Worm (Caenorhabditis elegans) whole organism, L2 larva: ENCODE data around the gene ZK1290.5.

Source experiments
- F13H6.1 ChIP-seq: sonication (generic microtip); optimal IDR thresholded peaks from 2 replicates; lab custom pipeline; 2016; ENCODE audit warnings: missing genetic modification characterization, missing compliant biosample characterization
- Y55F3AM.14 ChIP-seq: fragments of 200-800 bp; sonication (Bioruptor generic); optimal IDR thresholded peaks from 2 replicates; lab custom pipeline; 2018; ENCODE audit warnings: mild to moderate bottlenecking, missing genetic modification characterization, missing compliant biosample characterization
- blmp-1 ChIP-seq: sonication (generic microtip); optimal IDR thresholded peaks from 2 replicates; lab custom pipeline; 2017; ENCODE audit warnings: missing genetic modification characterization, mild to moderate bottlenecking, missing compliant biosample characterization, antibody characterized with exemption, moderate library complexity; ENCODE audit not compliant: insufficient read depth
- ceh-82 ChIP-seq: fragments of 150-350 bp; optimal IDR thresholded peaks from 2 replicates; lab custom pipeline; 2014; ENCODE audit warnings: missing biosample characterization, missing genetic modification characterization
- crh-2 ChIP-seq: sonication (generic microtip); optimal IDR thresholded peaks from 2 replicates; lab custom pipeline; 2017; ENCODE audit warnings: missing biosample characterization, missing genetic modification characterization
- fos-1 ChIP-seq: fragments of 150-350 bp; optimal IDR thresholded peaks from 2 replicates; lab custom pipeline; 2014; ENCODE audit warnings: missing biosample characterization, missing genetic modification characterization
- gmeb-1 ChIP-seq: fragments of 150-350 bp; optimal IDR thresholded peaks from 2 replicates; lab custom pipeline; 2014; ENCODE audit warnings: missing biosample characterization, missing genetic modification characterization
- lin-11 ChIP-seq: fragments of 150-350 bp; sonication (generic microtip); optimal IDR thresholded peaks from 2 replicates; lab custom pipeline; 2014; ENCODE audit warnings: missing biosample characterization, missing genetic modification characterization, inconsistent platforms, mixed read lengths
- lin-39 ChIP-seq: fragments of 150-350 bp; optimal IDR thresholded peaks from 2 replicates; lab custom pipeline; 2014; ENCODE audit warnings: missing biosample characterization, missing genetic modification reagents, missing genetic modification characterization
- mab-5 ChIP-seq: fragments of 150-350 bp; optimal IDR thresholded peaks from 2 replicates; lab custom pipeline; 2014; ENCODE audit warnings: missing biosample characterization, missing genetic modification characterization
- mbf-1 ChIP-seq: sonication (generic microtip); optimal IDR thresholded peaks from 2 replicates; lab custom pipeline; 2017; ENCODE audit warnings: missing biosample characterization, missing genetic modification characterization
- nhr-10 ChIP-seq: sonication (generic microtip); optimal IDR thresholded peaks from 2 replicates; lab custom pipeline; 2017; ENCODE audit warnings: missing biosample characterization, missing genetic modification characterization
- nhr-12 ChIP-seq: fragments of 150-350 bp; optimal IDR thresholded peaks from 2 replicates; lab custom pipeline; 2014; ENCODE audit warnings: missing biosample characterization, missing genetic modification characterization
- nhr-237 ChIP-seq: fragments of 150-350 bp; optimal IDR thresholded peaks from 2 replicates; lab custom pipeline; 2014; ENCODE audit warnings: missing biosample characterization, missing genetic modification characterization
- nhr-25 ChIP-seq: fragments of 150-350 bp; sonication (generic microtip); optimal IDR thresholded peaks from 3 replicates; lab custom pipeline; 2014; ENCODE audit warnings: missing biosample characterization, missing genetic modification characterization
- nhr-6 ChIP-seq: fragments of 150-350 bp; optimal IDR thresholded peaks from 2 replicates; lab custom pipeline; 2014; ENCODE audit warnings: missing biosample characterization, missing genetic modification characterization
- nhr-77 ChIP-seq: fragments of 150-350 bp; optimal IDR thresholded peaks from 2 replicates; lab custom pipeline; 2014; ENCODE audit warnings: missing biosample characterization, missing genetic modification characterization
- peb-1 ChIP-seq: fragments of 150-350 bp; optimal IDR thresholded peaks from 2 replicates; lab custom pipeline; 2014; ENCODE audit warnings: missing biosample characterization, missing genetic modification characterization
- sma-3 ChIP-seq: sonication (generic microtip); optimal IDR thresholded peaks from 2 replicates; lab custom pipeline; 2016; ENCODE audit warnings: missing genetic modification reagents, missing genetic modification characterization, missing compliant biosample characterization
- unc-39 ChIP-seq: fragments of 150-350 bp; optimal IDR thresholded peaks from 2 replicates; lab custom pipeline; 2014; ENCODE audit warnings: missing biosample characterization, missing genetic modification characterization
- unc-55 ChIP-seq: fragments of 150-350 bp; sonication (generic microtip); optimal IDR thresholded peaks from 3 replicates; lab custom pipeline; 2014; ENCODE audit warnings: missing biosample characterization, missing genetic modification reagents, missing genetic modification characterization
- zag-1 ChIP-seq: fragments of 150-350 bp; optimal IDR thresholded peaks from 2 replicates; lab custom pipeline; 2014; ENCODE audit warnings: missing biosample characterization, missing genetic modification characterization
- ztf-1 ChIP-seq: fragments of 200-800 bp; sonication (Bioruptor generic); conservative IDR thresholded peaks from 2 replicates; pipeline ENCODE4 v1.3.6; 2022; ENCODE audit warnings: missing genetic modification characterization, missing compliant biosample characterization
- ztf-4 ChIP-seq: fragments of 150-350 bp; optimal IDR thresholded peaks from 2 replicates; lab custom pipeline; 2014; ENCODE audit warnings: missing biosample characterization, missing genetic modification characterization

Gene ZK1290.5

ce11 chrII:7575614-7576013, 46.2 kb downstream of the ZK1290.5 start, which contains the start of gene F35D2.1:
F35D2.1 (plus strand) TSS chrII:7575914.
- TF ChIP-seq crh-2 (tag; lab: Kevin White, UChicago) (no peak), mab-5 (tag; lab: Kevin White, UChicago) (no peak), nhr-10 (no peak), nhr-237 (tag; lab: Kevin White, UChicago) (no peak), unc-39 (tag; lab: Kevin White, UChicago) (no peak), blmp-1 (no peak), Y55F3AM.14 (GFP tag; lab: Kevin White, UChicago) (no peak), ztf-4 (tag; lab: Kevin White, UChicago) (no peak), F13H6.1 (tag; lab: Kevin White, UChicago) (no peak), nhr-6 (no peak), nhr-25 (no peak), lin-11 (tag; lab: Kevin White, UChicago) (no peak), peb-1 (tag; lab: Kevin White, UChicago) (no peak), gmeb-1 (no peak), fos-1 (no peak), ceh-82 (tag; lab: Kevin White, UChicago) (no peak), zag-1 (tag; lab: Kevin White, UChicago) (no peak)
- TF ChIP-seq, all 48 proteins: peak for 0

DNA sequence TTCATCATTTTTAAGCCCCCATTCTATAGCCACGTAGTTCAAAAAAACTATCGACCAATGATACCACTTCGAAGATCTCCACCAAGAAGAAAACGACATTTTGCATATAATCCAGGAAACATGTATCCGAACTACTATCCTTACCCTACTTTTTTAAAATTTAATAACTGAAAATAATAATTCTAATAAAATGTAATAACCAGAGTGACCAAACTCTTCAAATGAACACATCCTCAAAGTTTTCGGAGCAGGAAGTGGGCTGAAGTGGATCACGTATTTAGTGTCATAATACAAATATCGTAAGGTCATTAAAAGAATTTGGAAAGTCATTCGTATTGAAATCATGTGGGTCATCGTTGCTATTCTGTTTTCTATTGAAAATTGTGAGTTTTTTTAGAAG, 48.0 kb downstream of the ZK1290.5 start, which contains the start of gene F35D2.6:
F35D2.6 (plus strand) TSS at position 301 of the 400 bp plus-strand sequence.
- TF ChIP-seq unc-55 (GFP tag; lab: Kevin White, UChicago) (no peak), mbf-1 (tag; lab: Kevin White, UChicago) (no peak), sma-3 (no peak), nhr-77 (tag; lab: Kevin White, UChicago) (no peak), nhr-12 (tag; lab: Kevin White, UChicago) (no peak), lin-39 (tag; lab: Kevin White, UChicago) (no peak), ztf-1 (GFP tag; lab: Robert Waterston, UW) (no peak), ztf-4 (tag; lab: Kevin White, UChicago) (no peak)
